Worm (Caenorhabditis elegans) whole organism, L2 larva: ENCODE results near the gene F36D3.14.

Source experiments
- ama-1 ChIP-seq: fragments of 150-350 bp; optimal IDR thresholded peaks from 2 replicates; lab custom pipeline; 2018; ENCODE audit warnings: inconsistent platforms
- dmd-4 ChIP-seq: sonication (generic microtip); optimal IDR thresholded peaks from 2 replicates; lab custom pipeline; 2017; ENCODE audit warnings: missing biosample characterization, missing genetic modification characterization
- egl-27 ChIP-seq: sonication (generic microtip); optimal IDR thresholded peaks from 3 replicates; lab custom pipeline; 2017; ENCODE audit warnings: missing biosample characterization, missing genetic modification reagents, missing genetic modification characterization
- elt-3 ChIP-seq: sonication (generic microtip); optimal IDR thresholded peaks from 2 replicates; lab custom pipeline; 2017; ENCODE audit warnings: missing biosample characterization, missing genetic modification characterization
- lin-11 ChIP-seq: fragments of 150-350 bp; sonication (generic microtip); optimal IDR thresholded peaks from 2 replicates; lab custom pipeline; 2014; ENCODE audit warnings: missing biosample characterization, missing genetic modification characterization, inconsistent platforms, mixed read lengths
- lin-13 ChIP-seq: fragments of 150-350 bp; optimal IDR thresholded peaks from 2 replicates; lab custom pipeline; 2014; ENCODE audit warnings: missing biosample characterization, missing genetic modification reagents, missing genetic modification characterization
- mab-5 ChIP-seq: fragments of 150-350 bp; optimal IDR thresholded peaks from 2 replicates; lab custom pipeline; 2014; ENCODE audit warnings: missing biosample characterization, missing genetic modification characterization
- mdl-1 ChIP-seq, 2 experiments: fragments of 150-350 bp in 1 of 2; sonication (generic microtip) in 1 of 2; optimal IDR thresholded peaks; 2 replicates each; lab custom pipeline; 2017; ENCODE audit warnings: missing biosample characterization in 2 of 2, missing genetic modification characterization in 2 of 2
- unc-55 ChIP-seq: fragments of 150-350 bp; sonication (generic microtip); optimal IDR thresholded peaks from 3 replicates; lab custom pipeline; 2014; ENCODE audit warnings: missing biosample characterization, missing genetic modification reagents, missing genetic modification characterization
- unc-62 ChIP-seq: fragments of 150-350 bp; optimal IDR thresholded peaks from 2 replicates; lab custom pipeline; 2014; ENCODE audit warnings: missing biosample characterization, missing genetic modification reagents, missing genetic modification characterization
- ztf-11 ChIP-seq: sonication (generic microtip); optimal IDR thresholded peaks from 2 replicates; lab custom pipeline; 2017; ENCODE audit warnings: missing biosample characterization, missing genetic modification characterization

ce11 chrV:16487474-16487873 is 15.6 kb downstream of the F36D3.14 start, which contains the start of gene Y32B12A.5:
- TF ChIP-seq ztf-11 (tag; lab: Kevin White, UChicago) (no peak), lin-13 (GFP tag; lab: Kevin White, UChicago) (no peak), unc-62 (GFP tag; lab: Kevin White, UChicago) (no peak), elt-3 (tag; lab: Kevin White, UChicago) (no peak), lin-11 (tag; lab: Kevin White, UChicago) (no peak), dmd-4 (tag; lab: Kevin White, UChicago) (no peak), mdl-1 (tag; optimal IDR thresholded peaks at IDR 0.05; lab: Kevin White, UChicago) (no peak), ama-1 (lab: Kevin White, UChicago) (no peak), mab-5 (tag; lab: Kevin White, UChicago) (no peak), unc-55 (no peak), egl-27 (tag; lab: Kevin White, UChicago) (no peak)
